Worm (Caenorhabditis elegans) whole organism, L4 larva: Measurements from ENCODE around the gene twk-25.

ENCODE experiments used
- D1046.2 ChIP-seq: fragments of 200-800 bp; sonication (Bioruptor generic); IDR thresholded peaks from 2 replicates; pipeline ENCODE4 v1.3.6; 2022; ENCODE audit warnings: missing genetic modification characterization, missing compliant biosample characterization
- T26A8.4 ChIP-seq: fragments of 200-800 bp; sonication (Bioruptor generic); IDR thresholded peaks from 2 replicates; pipeline ENCODE4 v1.3.6; 2022; ENCODE audit warnings: missing genetic modification characterization, missing compliant biosample characterization
- ceh-20 ChIP-seq: fragments of 200-800 bp; sonication (Bioruptor generic); IDR thresholded peaks from 2 replicates; pipeline ENCODE4 v1.3.6; 2022; ENCODE audit warnings: missing genetic modification reagents, missing genetic modification characterization, missing compliant biosample characterization
- fos-1 ChIP-seq: fragments of 150-350 bp; optimal IDR thresholded peaks from 2 replicates; lab custom pipeline; 2014; ENCODE audit warnings: missing biosample characterization, missing genetic modification characterization
- mdl-1 ChIP-seq, 2 experiments: fragments of 150-350 bp in 1 of 2; sonication (generic microtip) in 1 of 2; optimal IDR thresholded peaks; 2 replicates each; lab custom pipeline; 2014 to 2017; ENCODE audit warnings: missing biosample characterization in 2 of 2, missing genetic modification characterization in 2 of 2
- unc-62 ChIP-seq, 3 experiments: fragments of 150-350 bp in 1 of 3; sonication (generic microtip); optimal IDR thresholded peaks in 2 of 3; peaks in 1 of 3; 1 replicate in 1 of 3; 2 replicates in 2 of 3; lab custom pipeline; 2014 to 2017; ENCODE audit warnings: missing biosample characterization in 3 of 3, missing genetic modification characterization in 3 of 3, missing genetic modification reagents in 3 of 3, missing genotype in 1 of 3

DNA sequence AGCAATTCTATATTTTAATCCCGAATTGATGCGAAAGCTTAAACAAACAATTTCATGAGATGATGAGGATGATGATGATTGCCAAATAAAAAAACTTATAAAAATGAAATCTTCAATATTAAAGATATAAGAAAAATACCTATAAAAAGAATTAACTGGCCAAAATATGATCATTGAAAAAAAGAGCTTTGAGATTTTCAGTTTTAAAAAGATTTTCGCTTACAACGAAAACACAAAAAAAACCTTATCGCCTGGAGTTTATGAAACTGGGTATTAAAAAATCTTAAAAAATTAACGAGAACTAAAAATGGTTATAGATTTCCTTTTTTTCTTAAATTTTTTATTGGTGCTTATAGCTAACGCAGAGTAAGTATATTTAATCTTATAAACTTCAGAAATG lies 37.1 kb upstream of the twk-25 start, which contains the start of gene C10C6.7:
- no peak for TF ChIP-seq mdl-1 (tag; optimal IDR thresholded peaks at IDR 0.05; lab: Kevin White, UChicago)
- no peak for TF ChIP-seq D1046.2
- no peak for TF ChIP-seq T26A8.4 (GFP tag; lab: Robert Waterston, UW)
- no peak for TF ChIP-seq fos-1 (tag; lab: Kevin White, UChicago)
- no peak for TF ChIP-seq unc-62 (GFP tag; optimal IDR thresholded peaks at IDR 0.05 in 1 of 2; lab: Kevin White, UChicago)
- TF ChIP-seq unc-62 (tag; optimal IDR thresholded peaks at IDR 0.05; lab: Kevin White, UChicago) = no peak
- no peak for TF ChIP-seq ceh-20 (GFP tag; lab: Robert Waterston, UW)
